Worm (Caenorhabditis elegans): ENCODE measurements around the gene mec-9.

Gene mec-9

DNA sequence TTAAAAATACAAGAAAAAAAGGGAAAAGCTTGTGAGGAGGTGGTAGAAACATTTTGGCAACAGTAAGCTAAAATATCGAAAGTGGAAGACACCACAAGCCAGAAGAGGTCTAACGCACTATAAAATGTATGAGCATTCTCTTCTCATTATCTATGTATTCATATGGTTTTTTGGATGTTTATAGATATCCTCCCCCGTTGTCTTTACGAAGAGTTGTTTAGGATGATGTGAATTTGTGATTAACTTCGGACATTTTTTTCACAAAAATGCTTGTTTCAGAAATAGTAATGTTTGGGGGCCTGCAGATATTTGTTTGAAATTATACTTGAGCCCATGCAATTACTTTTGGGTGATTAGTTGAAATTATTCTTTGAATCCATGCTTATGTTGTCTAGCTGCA is at the start of gene mec-9:
Gene mec-9, minus strand, starts transcription at position 101 of the 400 bp plus-strand sequence.
- TF ChIP-seq C17E4.6 (GFP tag; IDR thresholded peaks at IDR 0.05) (no peak), Y79H2A.3 (GFP tag; conservative IDR thresholded peaks at IDR 0.05) (no peak), ztf-6 (GFP tag; IDR thresholded peaks at IDR 0.05) (no peak), nfya-1 (tag; optimal IDR thresholded peaks at IDR 0.05; ENCODE audit: borderline replicate concordance, insufficient read depth) (no peak), hsf-1 (GFP tag; IDR thresholded peaks at IDR 0.05) (no peak), nhr-120 (GFP tag; IDR thresholded peaks at IDR 0.05) (no peak), lin-54 (GFP tag; optimal IDR thresholded peaks at IDR 0.05) (no peak), fkh-3 (tag; optimal IDR thresholded peaks at IDR 0.05) (no peak), attf-3 (GFP tag; conservative IDR thresholded peaks at IDR 0.05) (no peak), attf-5 (GFP tag; optimal IDR thresholded peaks at IDR 0.05) (no peak), D2030.7 (GFP tag; IDR thresholded peaks at IDR 0.05) (no peak), unc-130 (GFP tag; optimal IDR thresholded peaks at IDR 0.05) (no peak), chd-7 (tag; optimal IDR thresholded peaks at IDR 0.05) (no peak), lin-40 (tag; optimal IDR thresholded peaks at IDR 0.05) (no peak)

DNA sequence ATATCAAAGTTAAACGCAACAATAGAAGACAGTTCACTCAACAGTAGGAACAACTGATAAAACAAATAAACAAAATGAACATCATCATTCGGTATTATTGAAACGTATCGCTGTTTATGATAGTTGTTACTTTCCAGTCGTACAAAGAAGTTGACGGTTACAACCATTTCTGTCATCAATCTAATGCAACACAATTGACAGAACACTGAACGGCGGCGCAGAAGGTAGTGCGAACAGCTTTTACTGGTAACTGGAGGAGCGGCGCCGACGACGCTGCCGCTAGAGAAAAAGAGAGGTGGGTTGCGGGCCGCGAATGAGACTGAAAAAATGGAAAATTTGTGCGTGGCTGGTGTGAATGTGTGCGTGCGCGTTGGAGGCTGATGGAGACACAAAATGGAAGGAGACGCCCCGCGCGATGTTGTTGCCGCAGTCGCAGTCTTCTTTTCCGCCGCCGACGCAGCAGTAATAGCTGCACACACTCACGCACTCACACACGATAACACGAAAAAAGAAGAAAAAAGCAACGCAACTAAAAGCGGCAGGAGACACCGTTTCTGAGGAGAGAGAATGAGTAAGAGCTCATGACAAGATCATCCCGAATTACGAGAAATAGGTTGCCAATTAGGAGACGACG is 49.3 kb upstream of the mec-9 start:
- TF ChIP-seq chd-7 (tag; optimal IDR thresholded peaks at IDR 0.05) = no peak
- no peak for TF ChIP-seq nhr-80 (tag; optimal IDR thresholded peaks at IDR 0.05)
- TF ChIP-seq K12H6.12 (tag; optimal IDR thresholded peaks at IDR 0.05) = peak; percentile 9
- TF ChIP-seq zfh-2 (GFP tag; conservative IDR thresholded peaks at IDR 0.05) = peak; percentile 83
- TF ChIP-seq aptf-3 (GFP tag; IDR thresholded peaks at IDR 0.05) = no peak
- 0 out of 2 replicates have a peak, but pooled peaks have one; percentile 33 for TF ChIP-seq hsf-1 (GFP tag; IDR thresholded peaks at IDR 0.05)
- no peak for TF ChIP-seq ceh-58 (GFP tag; IDR thresholded peaks at IDR 0.05)
- no peak for TF ChIP-seq cebp-1 (GFP tag; IDR thresholded peaks at IDR 0.05)
- peak; percentile 3 for TF ChIP-seq cebp-1 (tag; optimal IDR thresholded peaks at IDR 0.05)
- no peak for TF ChIP-seq ekl-4 (GFP tag; IDR thresholded peaks at IDR 0.05)
- no peak for TF ChIP-seq hmg-1.2 (GFP tag; IDR thresholded peaks at IDR 0.05)
- TF ChIP-seq xnd-1 (tag; optimal IDR thresholded peaks at IDR 0.05) = no peak

DNA sequence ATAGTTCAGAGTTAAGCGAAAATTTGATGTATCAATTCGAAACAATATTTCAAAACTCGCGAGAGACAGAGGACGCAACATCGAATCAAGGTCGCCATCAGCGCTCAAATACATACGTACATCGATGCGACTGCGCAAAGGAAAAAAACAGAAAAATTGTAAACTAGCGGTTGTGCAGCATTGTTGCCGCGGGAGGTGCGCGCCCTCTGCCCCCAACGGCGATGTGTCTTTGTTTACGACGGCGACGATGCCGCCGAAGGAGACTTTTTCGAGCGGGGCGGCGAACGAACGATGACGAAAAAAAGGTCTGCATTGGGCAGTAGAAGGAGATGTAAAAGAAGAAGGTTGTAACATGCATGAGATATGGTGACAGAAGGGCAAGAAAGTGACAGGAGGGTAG is 48.0 kb upstream of the mec-9 start:
- TF ChIP-seq cebp-1 (GFP tag; IDR thresholded peaks at IDR 0.05) (no peak), cebp-1 (tag; optimal IDR thresholded peaks at IDR 0.05) (no peak), zfh-2 (GFP tag; conservative IDR thresholded peaks at IDR 0.05) (peak; percentile 57)

DNA sequence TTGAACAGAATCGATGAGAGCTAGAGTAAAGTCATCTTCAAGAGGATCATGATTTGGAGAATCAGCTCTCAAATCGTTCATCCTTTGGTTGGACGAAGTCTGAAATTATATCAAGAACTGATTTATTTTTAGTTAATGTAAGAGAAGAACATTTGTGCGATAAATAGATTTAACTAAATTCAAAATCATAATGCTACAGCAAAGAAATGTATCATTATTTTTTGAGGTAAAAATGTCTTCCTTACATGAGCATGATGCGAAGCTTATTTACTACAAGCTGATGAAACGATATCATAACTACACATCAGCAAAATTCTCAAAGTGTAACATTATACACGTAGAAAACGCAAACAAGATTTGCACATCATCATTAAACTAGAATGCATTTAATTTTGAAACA is 47.5 kb upstream of the mec-9 start, which contains the start of gene madf-4:
Gene madf-4, minus strand, starts transcription at position 101 of the 400 bp plus-strand sequence.
- TF ChIP-seq hrde-1 (tag; optimal IDR thresholded peaks at IDR 0.05; ENCODE audit: borderline replicate concordance) = no peak
- no peak for TF ChIP-seq ztf-26 (tag; optimal IDR thresholded peaks at IDR 0.05)
- TF ChIP-seq K11D2.4 (GFP tag; IDR thresholded peaks at IDR 0.05) = no peak
- TF ChIP-seq lsy-27 (tag; optimal IDR thresholded peaks at IDR 0.05; ENCODE audit: borderline replicate concordance, insufficient read depth) = no peak
- TF ChIP-seq snpc-3.4 (tag; optimal IDR thresholded peaks at IDR 0.05) = no peak
- no peak for TF ChIP-seq madf-8 (GFP tag; conservative IDR thresholded peaks at IDR 0.05)
- no peak for TF ChIP-seq hmg-20 (GFP tag; IDR thresholded peaks at IDR 0.05)
- TF ChIP-seq die-1 (tag; optimal IDR thresholded peaks at IDR 0.05) = no peak
- TF ChIP-seq Y79H2A.3 (GFP tag; conservative IDR thresholded peaks at IDR 0.05) = no peak
- TF ChIP-seq K12H6.12 (tag; optimal IDR thresholded peaks at IDR 0.05) = no peak
- no peak for TF ChIP-seq F22D6.2 (tag; optimal IDR thresholded peaks at IDR 0.05)
- TF ChIP-seq let-526 (GFP tag; IDR thresholded peaks at IDR 0.05) = no peak
- no peak for TF ChIP-seq zim-3 (tag; optimal IDR thresholded peaks at IDR 0.05)
- no peak for TF ChIP-seq hsf-1 (GFP tag; IDR thresholded peaks at IDR 0.05)
- TF ChIP-seq attf-5 (GFP tag; optimal IDR thresholded peaks at IDR 0.05) = no peak
- TF ChIP-seq nhr-80 (tag; optimal IDR thresholded peaks at IDR 0.05) = no peak
- no peak for TF ChIP-seq dox-1 (GFP tag; IDR thresholded peaks at IDR 0.05)
- no peak for TF ChIP-seq athp-1 (tag; optimal IDR thresholded peaks at IDR 0.05)
- TF ChIP-seq egl-18 (GFP tag; IDR thresholded peaks at IDR 0.05) = no peak

All from whole organism, young adult.